Worm (Caenorhabditis elegans): ENCODE data around the gene Y51A2D.18.

- no peak for TF ChIP-seq F13C5.2 (tag; optimal IDR thresholded peaks at IDR 0.05)
- TF ChIP-seq ama-1 (optimal IDR thresholded peaks at IDR 0.05) = no peak
Measured at ce11 chrV:18516496-18516895, 29.4 kb upstream of the Y51A2D.18 start, which contains the start of gene hmit-1.1.

Data from whole organism, early embryonic.